Fruit fly (Drosophila melanogaster) whole organism, embryonic: ENCODE results near the gene dpp.

Experiments used
- Atf-2 ChIP-seq: fragments of 200-800 bp; sonication (Bioruptor generic); optimal IDR thresholded peaks from 2 replicates; lab custom pipeline; 2016; ENCODE audit warnings: missing biosample characterization, missing genetic modification characterization
- Atf3 ChIP-seq: fragments of 200-800 bp; sonication (Bioruptor generic); optimal IDR thresholded peaks from 3 replicates; lab custom pipeline; 2016; ENCODE audit warnings: missing biosample characterization, missing genetic modification characterization
- CG10654 ChIP-seq: fragments of 200-800 bp; sonication (Bioruptor generic); optimal IDR thresholded peaks from 2 replicates; lab custom pipeline; 2016; ENCODE audit warnings: missing biosample characterization, missing genetic modification characterization
- CG11398 ChIP-seq: fragments of 200-800 bp; sonication (Bioruptor generic); optimal IDR thresholded peaks from 2 replicates; lab custom pipeline; 2016; ENCODE audit warnings: missing biosample characterization, missing genetic modification characterization
- CG12236 ChIP-seq: fragments of 200-800 bp; sonication (Bioruptor generic); optimal IDR thresholded peaks from 2 replicates; lab custom pipeline; 2016; ENCODE audit warnings: missing biosample characterization, missing genetic modification characterization
- CG14014 ChIP-seq: fragments of 200-800 bp; sonication (Bioruptor generic); IDR thresholded peaks from 2 replicates; pipeline ENCODE4 v1.3.6; 2022; ENCODE audit warnings: missing biosample characterization, missing genetic modification characterization
- CG14965 ChIP-seq: fragments of 200-800 bp; sonication (Bioruptor generic); optimal IDR thresholded peaks from 2 replicates; lab custom pipeline; 2016; ENCODE audit warnings: missing biosample characterization, missing genetic modification characterization, borderline replicate concordance
- CG15696 ChIP-seq: fragments of 200-800 bp; sonication (Bioruptor generic); optimal IDR thresholded peaks from 2 replicates; lab custom pipeline; 2019; ENCODE audit warnings: missing biosample characterization, mild to moderate bottlenecking, missing genetic modification characterization, moderate library complexity
- CG1602 ChIP-seq: fragments of 200-800 bp; sonication (Bioruptor generic); optimal IDR thresholded peaks from 3 replicates; lab custom pipeline; 2016; ENCODE audit warnings: missing biosample characterization, missing genetic modification characterization
- CG16813 ChIP-seq: fragments of 200-800 bp; sonication (Bioruptor generic); IDR thresholded peaks from 3 replicates; pipeline ENCODE4 v1.3.6; 2022; ENCODE audit warnings: missing biosample characterization, missing genetic modification characterization; ENCODE audit not compliant: partially characterized antibody
- CG17385 ChIP-seq: fragments of 200-800 bp; sonication (Bioruptor generic); optimal IDR thresholded peaks from 3 replicates; lab custom pipeline; 2018; ENCODE audit warnings: missing biosample characterization, mild to moderate bottlenecking, missing genetic modification characterization
- CG17829 ChIP-seq: fragments of 200-800 bp; optimal IDR thresholded peaks from 2 replicates; lab custom pipeline; 2019; ENCODE audit warnings: missing biosample characterization, mild to moderate bottlenecking, missing genetic modification characterization, moderate library complexity
- CG18599 ChIP-seq: fragments of 200-800 bp; sonication (Bioruptor generic); optimal IDR thresholded peaks from 3 replicates; lab custom pipeline; 2017; ENCODE audit warnings: missing biosample characterization, missing genetic modification characterization, mild to moderate bottlenecking, moderate library complexity, missing genetic modification reagents
- CG2120 ChIP-seq: fragments of 200-800 bp; sonication (Bioruptor generic); optimal IDR thresholded peaks from 3 replicates; lab custom pipeline; 2016; ENCODE audit warnings: missing biosample characterization, missing genetic modification characterization
- CG2199 ChIP-seq: fragments of 200-800 bp; sonication (Bioruptor generic); IDR thresholded peaks from 3 replicates; pipeline ENCODE4 v1.3.6; 2022; ENCODE audit warnings: missing biosample characterization, missing genetic modification characterization
- CG30020 ChIP-seq: fragments of 200-800 bp; optimal IDR thresholded peaks from 2 replicates; lab custom pipeline; 2019; ENCODE audit warnings: missing biosample characterization, mild to moderate bottlenecking, missing genetic modification characterization, moderate library complexity
- CG3281 ChIP-seq: fragments of 200-800 bp; sonication (Bioruptor generic); optimal IDR thresholded peaks from 3 replicates; lab custom pipeline; 2017; ENCODE audit warnings: missing biosample characterization, mild to moderate bottlenecking, missing genetic modification characterization
- CG6175 ChIP-seq: fragments of 200-800 bp; sonication (Bioruptor generic); IDR thresholded peaks from 3 replicates; pipeline ENCODE4 v1.3.6; 2022; ENCODE audit warnings: missing biosample characterization, missing genetic modification characterization
- CG6683 ChIP-seq: fragments of 200-800 bp; sonication (Bioruptor generic); optimal IDR thresholded peaks from 2 replicates; lab custom pipeline; 2017; ENCODE audit warnings: missing biosample characterization, mild to moderate bottlenecking, missing genetic modification characterization, missing genetic modification reagents
- CG8388 ChIP-seq: fragments of 200-800 bp; sonication (Bioruptor generic); optimal IDR thresholded peaks from 2 replicates; lab custom pipeline; 2019; ENCODE audit warnings: missing biosample characterization, mild to moderate bottlenecking, missing genetic modification characterization, moderate library complexity
- Dip2 ChIP-seq: fragments of 200-800 bp; sonication (Bioruptor generic); IDR thresholded peaks from 2 replicates; pipeline ENCODE4 v1.3.6; 2022; ENCODE audit warnings: missing biosample characterization, missing genetic modification characterization
- Dp ChIP-seq: fragments of 200-800 bp; sonication (Bioruptor generic); optimal IDR thresholded peaks from 2 replicates; lab custom pipeline; 2018; ENCODE audit warnings: missing biosample characterization, mild to moderate bottlenecking, missing genetic modification characterization, moderate library complexity
- E2f2 ChIP-seq: fragments of 200-800 bp; sonication (Bioruptor generic); IDR thresholded peaks from 2 replicates; pipeline ENCODE4 v1.3.6; 2022; ENCODE audit warnings: missing biosample characterization, missing genetic modification characterization
- MBD-R2 ChIP-seq: fragments of 200-800 bp; sonication (Bioruptor generic); IDR thresholded peaks from 2 replicates; pipeline ENCODE4 v1.3.6; 2022; ENCODE audit warnings: missing biosample characterization, missing genetic modification characterization
- Max ChIP-seq: fragments of 200-800 bp; sonication (Bioruptor generic); optimal IDR thresholded peaks from 2 replicates; lab custom pipeline; 2016; ENCODE audit warnings: missing biosample characterization, mild to moderate bottlenecking, missing genetic modification characterization
- NFAT ChIP-seq: fragments of 200-800 bp; sonication (Bioruptor generic); IDR thresholded peaks from 2 replicates; pipeline ENCODE4 v1.3.6; 2022; ENCODE audit warnings: missing biosample characterization, missing genetic modification characterization
- NK7.1 ChIP-seq: fragments of 200-800 bp; sonication (Bioruptor generic); optimal IDR thresholded peaks from 3 replicates; lab custom pipeline; 2016; ENCODE audit warnings: missing biosample characterization, missing genetic modification characterization
- Nf-YC ChIP-seq: fragments of 200-800 bp; optimal IDR thresholded peaks from 3 replicates; lab custom pipeline; 2019; ENCODE audit warnings: missing biosample characterization, mild to moderate bottlenecking, missing genetic modification characterization, moderate library complexity
- Tbp ChIP-seq: fragments of >200 bp; optimal IDR thresholded peaks from 2 replicates; lab custom pipeline; 2018; ENCODE audit warnings: missing biosample characterization, missing genetic modification characterization
- ac ChIP-seq: fragments of 200-800 bp; sonication (Bioruptor generic); optimal IDR thresholded peaks from 3 replicates; lab custom pipeline; 2017; ENCODE audit warnings: missing biosample characterization, mild to moderate bottlenecking, missing genetic modification characterization
- corto ChIP-seq: fragments of 200-800 bp; sonication (Bioruptor generic); optimal IDR thresholded peaks from 2 replicates; lab custom pipeline; 2016; ENCODE audit warnings: missing biosample characterization, mild to moderate bottlenecking, missing genetic modification characterization, moderate library complexity
- croc ChIP-seq: fragments of 200-800 bp; sonication (Bioruptor generic); conservative IDR thresholded peaks from 3 replicates; pipeline ENCODE4 v1.3.6; 2022; ENCODE audit warnings: missing biosample characterization, missing genetic modification characterization
- dati ChIP-seq: fragments of 200-800 bp; sonication (Bioruptor generic); IDR thresholded peaks from 2 replicates; pipeline ENCODE4 v1.3.6; 2022; ENCODE audit warnings: missing biosample characterization, missing genetic modification characterization
- dmrt99B ChIP-seq: fragments of 200-800 bp; sonication (Bioruptor generic); optimal IDR thresholded peaks from 2 replicates; lab custom pipeline; 2018; ENCODE audit warnings: missing biosample characterization, mild to moderate bottlenecking, missing genetic modification characterization, moderate library complexity
- emc ChIP-seq: fragments of 200-800 bp; sonication (Bioruptor generic); optimal IDR thresholded peaks from 2 replicates; lab custom pipeline; 2016; ENCODE audit warnings: missing biosample characterization, missing genetic modification characterization
- ems ChIP-seq: fragments of 200-800 bp; sonication (Bioruptor generic); optimal IDR thresholded peaks from 3 replicates; lab custom pipeline; 2016; ENCODE audit warnings: missing biosample characterization, missing genetic modification characterization
- hkb ChIP-seq, 2 experiments: fragments of 200-800 bp in 1 of 2; fragments of >200 bp in 1 of 2; sonication (Bioruptor generic) in 1 of 2; IDR thresholded peaks in 1 of 2; optimal IDR thresholded peaks in 1 of 2; 2 replicates each; pipeline versions ENCODE4 v1.3.6 to Lab custom; 2017 to 2022; ENCODE audit warnings: missing biosample characterization in 1 of 2, missing genetic modification characterization in 1 of 2
- kay ChIP-seq: fragments of 200-800 bp; sonication (Bioruptor generic); optimal IDR thresholded peaks from 2 replicates; lab custom pipeline; 2016; ENCODE audit warnings: missing biosample characterization, missing genetic modification characterization
- kni ChIP-seq: fragments of 200-800 bp; sonication (Bioruptor generic); optimal IDR thresholded peaks from 3 replicates; lab custom pipeline; 2017; ENCODE audit warnings: mild to moderate bottlenecking, missing biosample characterization, missing genetic modification reagents, missing genetic modification characterization
- knrl ChIP-seq: fragments of 200-800 bp; sonication (Bioruptor generic); IDR thresholded peaks from 3 replicates; pipeline ENCODE4 v1.3.6; 2022; ENCODE audit warnings: missing biosample characterization, missing genetic modification characterization; ENCODE audit not compliant: partially characterized antibody
- mam ChIP-seq: fragments of 200-800 bp; sonication (Bioruptor generic); optimal IDR thresholded peaks from 3 replicates; lab custom pipeline; 2016; ENCODE audit warnings: missing biosample characterization, missing genetic modification characterization
- nerfin-1 ChIP-seq: fragments of 200-800 bp; sonication (Bioruptor generic); optimal IDR thresholded peaks from 3 replicates; lab custom pipeline; 2019; ENCODE audit warnings: missing biosample characterization, mild to moderate bottlenecking, missing genetic modification characterization, moderate library complexity
- nerfin-2 ChIP-seq: fragments of 200-800 bp; sonication (Bioruptor generic); IDR thresholded peaks from 2 replicates; pipeline ENCODE4 v1.3.6; 2022; ENCODE audit warnings: missing biosample characterization, missing genetic modification characterization; ENCODE audit not compliant: partially characterized antibody
- pita ChIP-seq: fragments of 200-800 bp; sonication (Bioruptor generic); optimal IDR thresholded peaks from 2 replicates; lab custom pipeline; 2017; ENCODE audit warnings: missing biosample characterization, mild to moderate bottlenecking, missing genetic modification characterization
- psq ChIP-seq: fragments of 200-800 bp; sonication (Bioruptor generic); optimal IDR thresholded peaks from 2 replicates; lab custom pipeline; 2017; ENCODE audit warnings: missing biosample characterization, missing genetic modification characterization
- run ChIP-seq: fragments of 200-800 bp; sonication (Bioruptor generic); optimal IDR thresholded peaks from 3 replicates; lab custom pipeline; 2018; ENCODE audit warnings: missing biosample characterization, mild to moderate bottlenecking, missing genetic modification characterization
- seq ChIP-seq: fragments of 200-800 bp; sonication (Bioruptor generic); IDR thresholded peaks from 2 replicates; pipeline ENCODE4 v1.3.6; 2022; ENCODE audit warnings: missing biosample characterization, missing genetic modification characterization
- sim ChIP-seq: fragments of 200-800 bp; sonication (Bioruptor generic); IDR thresholded peaks from 2 replicates; pipeline ENCODE4 v1.3.6; 2022; ENCODE audit warnings: missing biosample characterization, missing genetic modification characterization
- slou ChIP-seq: fragments of 200-800 bp; sonication (Bioruptor generic); optimal IDR thresholded peaks from 3 replicates; lab custom pipeline; 2016; ENCODE audit warnings: missing biosample characterization, missing genetic modification characterization
- sr ChIP-seq: fragments of 200-800 bp; sonication (Bioruptor generic); IDR thresholded peaks from 3 replicates; pipeline ENCODE4 v1.3.6; 2022; ENCODE audit warnings: missing biosample characterization, missing genetic modification characterization
- ssp ChIP-seq: fragments of 200-800 bp; sonication (Bioruptor generic); IDR thresholded peaks from 2 replicates; pipeline ENCODE4 v1.3.6; 2022; ENCODE audit warnings: missing biosample characterization, missing genetic modification characterization

Gene dpp

DNA sequence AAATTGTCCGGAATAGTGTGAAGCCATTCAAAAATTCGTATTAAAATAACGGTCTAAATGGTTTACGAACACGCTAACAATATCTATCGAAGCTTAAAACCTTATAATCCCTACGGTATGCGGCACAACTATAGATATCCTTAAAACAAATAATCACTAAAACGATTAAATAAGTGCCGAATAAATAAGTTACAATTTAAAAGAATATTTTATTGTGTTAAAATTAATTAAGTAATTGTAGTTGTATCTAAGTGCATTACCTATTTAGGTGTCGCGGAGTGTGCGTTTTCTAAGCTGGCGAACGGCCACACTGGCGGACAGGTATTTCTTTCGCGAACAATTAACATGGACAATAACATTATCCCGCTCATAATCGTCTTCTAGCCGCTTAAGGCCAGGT is 47.4 kb upstream of the dpp start, which contains the start of gene Eogt (continued):
- TF ChIP-seq MBD-R2 (GFP tag; lab: Robert Waterston, UW): peak; percentile 95
- TF ChIP-seq nerfin-1 (tag; lab: Kevin White, UChicago): peak; percentile 87
- peak; percentile 68 for TF ChIP-seq CG6683
- TF ChIP-seq hkb (optimal IDR thresholded peaks at IDR 0.05; lab: Kevin White, UChicago): no peak
- peak; percentile 96 for TF ChIP-seq hkb (GFP tag; IDR thresholded peaks at IDR 0.05; lab: Robert Waterston, UW)
- TF ChIP-seq croc (GFP tag; lab: Robert Waterston, UW): peak; percentile 97
- TF ChIP-seq CG16813 (GFP tag; lab: Robert Waterston, UW): no peak
- peak; percentile 86 for TF ChIP-seq CG18599 (GFP tag; lab: Kevin White, UChicago)
- no peak for TF ChIP-seq CG11398
- peak; percentile 83 for TF ChIP-seq mam
- TF ChIP-seq CG3281: peak; percentile 84
- TF ChIP-seq Atf-2 (GFP tag; lab: Kevin White, UChicago): peak; percentile 65
- TF ChIP-seq CG2120 (GFP tag; lab: Kevin White, UChicago): peak; percentile 93
- TF ChIP-seq CG6175 (GFP tag; lab: Robert Waterston, UW): peak; percentile 90
- TF ChIP-seq ssp: peak; percentile 91
- TF ChIP-seq NFAT: peak; percentile 95
- TF ChIP-seq CG14965 (GFP tag; lab: Kevin White, UChicago): no peak
- TF ChIP-seq corto (GFP tag; lab: Kevin White, UChicago): peak; percentile 33
- TF ChIP-seq CG30020 (tag; lab: Kevin White, UChicago): peak; percentile 76
- peak; percentile 84 for TF ChIP-seq kay (GFP tag; lab: Kevin White, UChicago)
- TF ChIP-seq CG17829: peak; percentile 93
- peak; percentile 23 for TF ChIP-seq CG12236 (GFP tag; lab: Kevin White, UChicago)
- peak; percentile 82; the same call in 2 of the 3 replicates for TF ChIP-seq sr (GFP tag; lab: Robert Waterston, UW)
- TF ChIP-seq kni (GFP tag; lab: Kevin White, UChicago): peak; percentile 43
- TF ChIP-seq Dp: peak; percentile 28
- TF ChIP-seq pita: peak; percentile 64
- peak; percentile 76 for TF ChIP-seq slou (GFP tag; lab: Kevin White, UChicago)
- TF ChIP-seq ems (GFP tag; lab: Kevin White, UChicago): peak; percentile 80
- TF ChIP-seq seq: peak; percentile 94
- peak; percentile 90 for TF ChIP-seq dmrt99B (tag; lab: Kevin White, UChicago)
- peak; percentile 88 for TF ChIP-seq CG17385
- TF ChIP-seq Max (GFP tag; lab: Kevin White, UChicago): peak; percentile 80
- TF ChIP-seq CG2199 (GFP tag; lab: Robert Waterston, UW): peak; percentile 96
- TF ChIP-seq CG14014 (GFP tag; lab: Robert Waterston, UW): peak; percentile 97
- TF ChIP-seq knrl: peak; percentile 25; the same call in 1 of the 3 replicates
- peak; percentile 94 for TF ChIP-seq CG8388 (GFP tag; lab: Kevin White, UChicago)
- peak; percentile 79 for TF ChIP-seq E2f2 (GFP tag; lab: Robert Waterston, UW)
- peak; percentile 74 for TF ChIP-seq run (tag; lab: Kevin White, UChicago)
- no peak for TF ChIP-seq NK7.1 (GFP tag; lab: Kevin White, UChicago)
- TF ChIP-seq emc (GFP tag; lab: Kevin White, UChicago): peak; percentile 32
- TF ChIP-seq CG10654: peak; percentile 82
- TF ChIP-seq dati: peak; percentile 95
- peak; percentile 71 for TF ChIP-seq ac
- TF ChIP-seq sim (GFP tag; lab: Robert Waterston, UW): peak; percentile 92
- peak; percentile 64 for TF ChIP-seq Atf3 (GFP tag; lab: Kevin White, UChicago)
- TF ChIP-seq Tbp (GFP tag; lab: Kevin White, UChicago): no peak
- peak; percentile 72 for TF ChIP-seq Nf-YC (tag; lab: Kevin White, UChicago)
- peak; percentile 46; the same call in 1 of the 2 replicates for TF ChIP-seq Dip2 (GFP tag; lab: Robert Waterston, UW)
- no peak for TF ChIP-seq nerfin-2
- TF ChIP-seq psq (GFP tag; lab: Kevin White, UChicago): peak; percentile 77
- TF ChIP-seq CG1602: peak; percentile 95
- TF ChIP-seq CG15696 (tag; lab: Kevin White, UChicago): peak; percentile 92
